Worm (Caenorhabditis elegans) whole organism, mixed stage, embryonic: ENCODE results near the gene zip-10.

Experiments used
- M03D4.4 ChIP-seq: sonication (generic microtip); optimal IDR thresholded peaks from 2 replicates; lab custom pipeline; 2017; ENCODE audit warnings: mild to moderate bottlenecking, missing genetic modification characterization, missing compliant biosample characterization
- bed-3 ChIP-seq: fragments of 200-800 bp; sonication (Bioruptor generic); optimal IDR thresholded peaks from 3 replicates; lab custom pipeline; 2018; ENCODE audit warnings: mild to moderate bottlenecking, missing genetic modification characterization, moderate library complexity, missing compliant biosample characterization
- ceh-39 ChIP-seq: fragments of 150-350 bp; optimal IDR thresholded peaks from 2 replicates; lab custom pipeline; 2014; ENCODE audit warnings: missing biosample characterization, missing genetic modification characterization
- ceh-43 ChIP-seq: fragments of 200-800 bp; sonication (Bioruptor generic); optimal IDR thresholded peaks from 2 replicates; lab custom pipeline; 2018; ENCODE audit warnings: mild to moderate bottlenecking, missing genetic modification characterization, moderate library complexity, missing compliant biosample characterization
- ces-1 ChIP-seq: fragments of 150-350 bp; optimal IDR thresholded peaks from 2 replicates; lab custom pipeline; 2014; ENCODE audit warnings: missing biosample characterization, missing genetic modification reagents, missing genetic modification characterization
- cnd-1 ChIP-seq: fragments of 200-800 bp; sonication (Bioruptor generic); optimal IDR thresholded peaks from 2 replicates; lab custom pipeline; 2018; ENCODE audit warnings: mild to moderate bottlenecking, missing genetic modification characterization, missing compliant biosample characterization
- drap-1 ChIP-seq: fragments of 200-800 bp; sonication (Bioruptor generic); optimal IDR thresholded peaks from 3 replicates; lab custom pipeline; 2018; ENCODE audit warnings: mild to moderate bottlenecking, missing genetic modification characterization, missing compliant biosample characterization
- elt-1 ChIP-seq: sonication (generic microtip); optimal IDR thresholded peaks from 2 replicates; lab custom pipeline; 2017; ENCODE audit warnings: missing genetic modification characterization, mild to moderate bottlenecking, missing compliant biosample characterization, antibody characterized with exemption, moderate library complexity, borderline replicate concordance; ENCODE audit not compliant: insufficient read depth
- elt-3 ChIP-seq: fragments of 150-350 bp; optimal IDR thresholded peaks from 2 replicates; lab custom pipeline; 2014; ENCODE audit warnings: missing biosample characterization, missing genetic modification characterization
- flh-1 ChIP-seq: fragments of 200-800 bp; sonication (Bioruptor generic); optimal IDR thresholded peaks from 2 replicates; lab custom pipeline; 2018; ENCODE audit warnings: mild to moderate bottlenecking, missing genetic modification characterization, moderate library complexity, missing compliant biosample characterization
- ham-2 ChIP-seq: fragments of 200-800 bp; sonication (Bioruptor generic); optimal IDR thresholded peaks from 2 replicates; lab custom pipeline; 2018; ENCODE audit warnings: mild to moderate bottlenecking, missing genetic modification characterization, missing compliant biosample characterization
- lin-32 ChIP-seq: fragments of 200-800 bp; sonication (Bioruptor generic); optimal IDR thresholded peaks from 2 replicates; lab custom pipeline; 2018; ENCODE audit warnings: mild to moderate bottlenecking, missing genetic modification characterization, missing compliant biosample characterization
- lsy-2 ChIP-seq: fragments of 150-350 bp; optimal IDR thresholded peaks from 2 replicates; lab custom pipeline; 2014; ENCODE audit warnings: missing biosample characterization, missing genetic modification characterization
- mab-5 ChIP-seq: fragments of 150-350 bp; optimal IDR thresholded peaks from 2 replicates; lab custom pipeline; 2014; ENCODE audit warnings: missing biosample characterization, missing genetic modification characterization
- mep-1 ChIP-seq: fragments of 150-350 bp; optimal IDR thresholded peaks from 2 replicates; lab custom pipeline; 2017; ENCODE audit warnings: missing biosample characterization, missing genetic modification reagents, missing genetic modification characterization, inconsistent platforms
- mls-2 ChIP-seq: sonication (generic microtip); optimal IDR thresholded peaks from 2 replicates; lab custom pipeline; 2016; ENCODE audit warnings: mild to moderate bottlenecking, missing genetic modification characterization, moderate library complexity, missing compliant biosample characterization
- nhr-12 ChIP-seq: fragments of 150-350 bp; optimal IDR thresholded peaks from 2 replicates; lab custom pipeline; 2014; ENCODE audit warnings: missing biosample characterization, missing genetic modification characterization
- nhr-2 ChIP-seq: fragments of 150-350 bp; optimal IDR thresholded peaks from 2 replicates; lab custom pipeline; 2014; ENCODE audit warnings: missing biosample characterization, missing genetic modification characterization
- nhr-237 ChIP-seq: fragments of 150-350 bp; optimal IDR thresholded peaks from 2 replicates; lab custom pipeline; 2014; ENCODE audit warnings: missing biosample characterization, missing genetic modification characterization
- nhr-28 ChIP-seq: fragments of 150-350 bp; optimal IDR thresholded peaks from 2 replicates; lab custom pipeline; 2014; ENCODE audit warnings: missing biosample characterization, missing genetic modification characterization
- nhr-76 ChIP-seq: sonication (generic microtip); optimal IDR thresholded peaks from 2 replicates; lab custom pipeline; 2017; ENCODE audit warnings: missing biosample characterization, missing genetic modification characterization
- pha-4 ChIP-seq: fragments of 150-350 bp; optimal IDR thresholded peaks from 2 replicates; lab custom pipeline; 2018; ENCODE audit warnings: missing biosample characterization, missing genetic modification reagents, missing genetic modification characterization
- sptf-1 ChIP-seq: sonication (generic microtip); optimal IDR thresholded peaks from 2 replicates; lab custom pipeline; 2017; ENCODE audit warnings: mild to moderate bottlenecking, missing genetic modification characterization, moderate library complexity, missing compliant biosample characterization
- tbx-8 ChIP-seq: fragments of 200-800 bp; sonication (Bioruptor generic); optimal IDR thresholded peaks from 2 replicates; lab custom pipeline; 2018; ENCODE audit warnings: mild to moderate bottlenecking, missing genetic modification characterization, moderate library complexity, missing compliant biosample characterization
- unc-120 ChIP-seq: sonication (generic microtip); optimal IDR thresholded peaks from 2 replicates; lab custom pipeline; 2017; ENCODE audit warnings: missing genetic modification characterization, missing compliant biosample characterization; ENCODE audit not compliant: poor library complexity, severe bottlenecking
- unc-39 ChIP-seq: fragments of 150-350 bp; optimal IDR thresholded peaks from 2 replicates; lab custom pipeline; 2014; ENCODE audit warnings: missing biosample characterization, missing genetic modification characterization
- unc-62 ChIP-seq: fragments of 150-350 bp; optimal IDR thresholded peaks from 2 replicates; lab custom pipeline; 2014; ENCODE audit warnings: missing biosample characterization, missing genetic modification reagents, missing genetic modification characterization
- zip-8 ChIP-seq: fragments of 150-350 bp; optimal IDR thresholded peaks from 2 replicates; lab custom pipeline; 2014; ENCODE audit warnings: missing biosample characterization, missing genetic modification characterization

Gene zip-10

DNA sequence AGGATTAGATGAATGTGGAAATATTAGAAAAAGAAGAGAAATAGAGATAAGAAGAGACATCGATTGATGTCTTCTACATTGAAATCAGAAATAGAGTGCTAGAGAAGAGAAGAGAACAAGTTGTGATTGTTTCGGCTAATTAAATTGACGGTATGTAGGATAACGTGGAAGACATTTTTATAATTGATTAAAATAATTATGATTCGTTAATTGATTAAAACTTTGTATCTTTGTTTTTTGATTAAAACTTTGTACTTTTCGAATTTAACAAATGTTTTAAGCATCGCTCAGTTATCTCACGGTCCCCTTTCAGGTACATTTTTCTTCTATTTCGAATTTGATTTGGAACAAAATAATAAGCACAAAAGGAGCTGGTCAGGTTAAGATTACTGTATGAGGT lies 21.9 kb upstream of the zip-10 start, which contains the start of gene lgc-44:
TSS of gene lgc-44 (minus strand) at position 101 of the 400 bp plus-strand sequence.
- no peak for TF ChIP-seq bed-3 (GFP tag; lab: Kevin White, UChicago)
- TF ChIP-seq unc-62 (GFP tag; lab: Kevin White, UChicago), result no peak
- no peak for TF ChIP-seq unc-39 (tag; lab: Kevin White, UChicago)
- TF ChIP-seq flh-1 (GFP tag; lab: Kevin White, UChicago), result no peak

DNA sequence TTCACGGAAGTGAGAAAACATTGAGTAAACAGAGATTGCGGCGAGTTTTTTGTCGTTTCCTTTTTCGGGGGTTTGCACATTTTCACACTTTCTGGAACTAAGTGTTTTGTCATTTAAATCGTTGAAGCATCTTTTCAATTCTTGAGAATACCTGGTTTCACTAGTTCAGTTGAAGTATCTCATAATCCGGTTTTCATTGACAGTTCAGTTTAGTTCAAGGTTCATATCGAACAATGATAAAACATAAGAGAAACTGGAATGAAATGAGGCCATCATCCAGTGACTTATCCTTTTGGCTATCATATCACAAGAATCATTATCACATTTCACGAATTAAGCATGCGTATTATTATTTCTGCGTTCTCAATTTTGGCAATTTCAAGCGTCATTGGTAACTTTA lies 16.6 kb upstream of the zip-10 start, which contains the start of gene F46F3.3:
TSS of gene F46F3.3 (plus strand) at position 301 of the 400 bp plus-strand sequence.
- no peak for TF ChIP-seq ceh-43 (GFP tag; lab: Kevin White, UChicago)

- TF ChIP-seq nhr-12 (tag; lab: Kevin White, UChicago) (no peak), unc-39 (tag; lab: Kevin White, UChicago) (no peak), nhr-28 (tag; lab: Kevin White, UChicago) (no peak), unc-120 (no peak), sptf-1 (tag; lab: Kevin White, UChicago) (no peak), cnd-1 (tag; lab: Kevin White, UChicago) (no peak)
Observed at ce11 chrV:11664875-11665384, 14.4 kb upstream of the zip-10 start, which contains the start of gene ceh-27. TSS of gene ceh-27 (minus strand) at chrV:11665102.

- TF ChIP-seq mab-5 (no peak), zip-8 (tag; lab: Kevin White, UChicago) (peak; percentile 87), ham-2 (no peak), nhr-28 (tag; lab: Kevin White, UChicago) (no peak), ceh-39 (tag; lab: Kevin White, UChicago) (no peak), mls-2 (tag; lab: Kevin White, UChicago) (no peak), M03D4.4 (tag; lab: Kevin White, UChicago) (no peak), unc-39 (tag; lab: Kevin White, UChicago) (no peak), mep-1 (tag; lab: Kevin White, UChicago) (no peak), unc-62 (GFP tag; lab: Kevin White, UChicago) (no peak), ceh-43 (GFP tag; lab: Kevin White, UChicago) (no peak), sptf-1 (tag; lab: Kevin White, UChicago) (no peak), ces-1 (GFP tag; lab: Kevin White, UChicago) (no peak), cnd-1 (tag; lab: Kevin White, UChicago) (no peak), lin-32 (GFP tag; lab: Kevin White, UChicago) (no peak), nhr-2 (tag; lab: Kevin White, UChicago) (peak; percentile 96)
- TF ChIP-seq, all 35 proteins: peak for 2
Observed at ce11 chrV:11660566-11660965, 10.0 kb upstream of the zip-10 start.

ce11 chrV:11656469-11656868 lies 5.9 kb upstream of the zip-10 start:
- TF ChIP-seq bed-3 (GFP tag; lab: Kevin White, UChicago) (no peak), nhr-237 (tag; lab: Kevin White, UChicago) (no peak), unc-120 (no peak), zip-8 (tag; lab: Kevin White, UChicago) (peak; percentile 95), mep-1 (tag; lab: Kevin White, UChicago) (no peak), nhr-76 (no peak), pha-4 (tag; lab: Kevin White, UChicago) (no peak), nhr-2 (tag; lab: Kevin White, UChicago) (peak; percentile 34)

ce11 chrV:11653095-11653494 lies 2.5 kb upstream of the zip-10 start:
- TF ChIP-seq nhr-76, result no peak
- TF ChIP-seq zip-8 (tag; lab: Kevin White, UChicago), result no peak
- no peak for TF ChIP-seq nhr-12 (tag; lab: Kevin White, UChicago)
- no peak for TF ChIP-seq bed-3 (GFP tag; lab: Kevin White, UChicago)
- TF ChIP-seq lin-32 (GFP tag; lab: Kevin White, UChicago), result no peak
- no peak for TF ChIP-seq drap-1 (GFP tag; lab: Kevin White, UChicago)
- no peak for TF ChIP-seq nhr-2 (tag; lab: Kevin White, UChicago)
- TF ChIP-seq M03D4.4 (tag; lab: Kevin White, UChicago), result no peak
- TF ChIP-seq elt-1 (tag; lab: Kevin White, UChicago), result no peak
- no peak for TF ChIP-seq tbx-8
- TF ChIP-seq nhr-28 (tag; lab: Kevin White, UChicago), result no peak
- no peak for TF ChIP-seq cnd-1 (tag; lab: Kevin White, UChicago)
- TF ChIP-seq unc-39 (tag; lab: Kevin White, UChicago), result no peak
- no peak for TF ChIP-seq elt-3 (tag; lab: Kevin White, UChicago)
- no peak for TF ChIP-seq mep-1 (tag; lab: Kevin White, UChicago)
- no peak for TF ChIP-seq lsy-2 (tag; lab: Kevin White, UChicago)
- TF ChIP-seq mab-5, result no peak
- TF ChIP-seq ceh-43 (GFP tag; lab: Kevin White, UChicago), result no peak
- TF ChIP-seq sptf-1 (tag; lab: Kevin White, UChicago), result no peak
- no peak for TF ChIP-seq unc-120
- TF ChIP-seq, all 35 proteins: peak for 0
